Fruit fly (Drosophila melanogaster) whole organism, embryonic: ENCODE results near the gene CG18747.
A peak's percentile ranks its signal among the peaks of the same experiment; 100 is the strongest.

Experiments
- CG10321 ChIP-seq: fragments of 200-800 bp; sonication (Bioruptor generic); IDR thresholded peaks from 2 replicates; pipeline ENCODE4 v1.3.6; 2022; ENCODE audit warnings: missing biosample characterization, missing genetic modification characterization
- CG11398 ChIP-seq: fragments of 200-800 bp; sonication (Bioruptor generic); optimal IDR thresholded peaks from 2 replicates; lab custom pipeline; 2016; ENCODE audit warnings: missing biosample characterization, missing genetic modification characterization
- CG1233 ChIP-seq: fragments of 200-800 bp; sonication (Bioruptor generic); optimal IDR thresholded peaks from 4 replicates; lab custom pipeline; 2018; ENCODE audit warnings: missing biosample characterization, mild to moderate bottlenecking, missing genetic modification characterization
- CG13775 ChIP-seq: fragments of 200-800 bp; sonication (Bioruptor generic); optimal IDR thresholded peaks from 3 replicates; lab custom pipeline; 2017; ENCODE audit warnings: missing biosample characterization, mild to moderate bottlenecking, missing genetic modification characterization
- CG2129 ChIP-seq: fragments of 200-800 bp; sonication (Bioruptor generic); IDR thresholded peaks from 2 replicates; pipeline ENCODE4 v1.3.6; 2022; ENCODE audit warnings: missing biosample characterization, missing genetic modification characterization; ENCODE audit not compliant: partially characterized antibody
- CG2875 ChIP-seq: fragments of 200-800 bp; sonication (Bioruptor generic); optimal IDR thresholded peaks from 2 replicates; lab custom pipeline; 2017; ENCODE audit warnings: missing biosample characterization, mild to moderate bottlenecking, missing genetic modification characterization, missing genetic modification reagents
- CG3065 ChIP-seq: fragments of 200-800 bp; sonication (Bioruptor generic); optimal IDR thresholded peaks from 2 replicates; lab custom pipeline; 2016; ENCODE audit warnings: missing biosample characterization, missing genetic modification characterization
- CG31388 ChIP-seq: fragments of 200-800 bp; sonication (Bioruptor generic); optimal IDR thresholded peaks from 2 replicates; lab custom pipeline; 2016; ENCODE audit warnings: missing biosample characterization, missing genetic modification characterization
- CG31441 ChIP-seq: fragments of 200-800 bp; sonication (Bioruptor generic); IDR thresholded peaks from 2 replicates; pipeline ENCODE4 v1.3.6; 2022; ENCODE audit warnings: missing biosample characterization, missing genetic modification characterization
- CG32532 ChIP-seq: fragments of 200-800 bp; sonication (Bioruptor generic); IDR thresholded peaks from 2 replicates; pipeline ENCODE4 v1.3.6; 2022; ENCODE audit warnings: missing biosample characterization, missing genetic modification characterization
- CG34376 ChIP-seq: fragments of 200-800 bp; sonication (Bioruptor generic); optimal IDR thresholded peaks from 2 replicates; lab custom pipeline; 2018; ENCODE audit warnings: missing biosample characterization, mild to moderate bottlenecking, missing genetic modification characterization
- CG6654 ChIP-seq: fragments of 200-800 bp; sonication (Bioruptor generic); optimal IDR thresholded peaks from 2 replicates; lab custom pipeline; 2017; ENCODE audit warnings: missing biosample characterization, mild to moderate bottlenecking, missing genetic modification characterization
- CG7372 ChIP-seq: fragments of 200-800 bp; sonication (Bioruptor generic); IDR thresholded peaks from 2 replicates; pipeline ENCODE4 v1.3.6; 2022; ENCODE audit warnings: missing biosample characterization, missing genetic modification characterization
- CG7928 ChIP-seq: fragments of 200-800 bp; sonication (Bioruptor generic); optimal IDR thresholded peaks from 2 replicates; lab custom pipeline; 2017; ENCODE audit warnings: missing biosample characterization, mild to moderate bottlenecking, missing genetic modification characterization
- CG9437 ChIP-seq: fragments of 200-800 bp; sonication (Bioruptor generic); optimal IDR thresholded peaks from 2 replicates; lab custom pipeline; 2018; ENCODE audit warnings: missing biosample characterization, mild to moderate bottlenecking, missing genetic modification characterization
- CG9609 ChIP-seq: fragments of 200-800 bp; sonication (Bioruptor generic); optimal IDR thresholded peaks from 3 replicates; lab custom pipeline; 2016; ENCODE audit warnings: missing biosample characterization, missing genetic modification characterization
- CG9727 ChIP-seq: fragments of 200-800 bp; sonication (Bioruptor generic); optimal IDR thresholded peaks from 3 replicates; lab custom pipeline; 2017; ENCODE audit warnings: missing biosample characterization, mild to moderate bottlenecking, missing genetic modification characterization
- Myb ChIP-seq: fragments of 200-800 bp; sonication (Bioruptor generic); optimal IDR thresholded peaks from 2 replicates; lab custom pipeline; 2016; ENCODE audit warnings: missing biosample characterization, missing genetic modification characterization
- Opbp ChIP-seq: fragments of 200-800 bp; sonication (Bioruptor generic); IDR thresholded peaks from 3 replicates; pipeline ENCODE4 v1.3.6; 2022; ENCODE audit warnings: missing biosample characterization, missing genetic modification characterization; ENCODE audit not compliant: partially characterized antibody
- ap ChIP-seq: fragments of 200-800 bp; sonication (Bioruptor generic); IDR thresholded peaks from 2 replicates; pipeline ENCODE4 v1.3.6; 2022; ENCODE audit warnings: missing biosample characterization, missing genetic modification characterization
- bigmax ChIP-seq: fragments of 200-800 bp; sonication (Bioruptor generic); optimal IDR thresholded peaks from 2 replicates; lab custom pipeline; 2018; ENCODE audit warnings: missing biosample characterization, mild to moderate bottlenecking, missing genetic modification characterization
- cad ChIP-seq: fragments of >200 bp; optimal IDR thresholded peaks from 2 replicates; lab custom pipeline; 2017; ENCODE audit warnings: missing biosample characterization, missing genetic modification characterization
- chinmo ChIP-seq: fragments of 200-800 bp; sonication (Bioruptor generic); IDR thresholded peaks from 4 replicates; pipeline ENCODE4 v1.3.6; 2022; ENCODE audit warnings: missing biosample characterization, missing genetic modification characterization; ENCODE audit not compliant: partially characterized antibody
- ci ChIP-seq: fragments of 200-800 bp; sonication (Bioruptor generic); IDR thresholded peaks from 3 replicates; pipeline ENCODE4 v1.3.6; 2022; ENCODE audit warnings: missing biosample characterization, missing genetic modification characterization
- dimm ChIP-seq: fragments of 200-800 bp; sonication (Bioruptor generic); IDR thresholded peaks from 2 replicates; pipeline ENCODE4 v1.3.6; 2022; ENCODE audit warnings: missing biosample characterization, missing genetic modification characterization
- ems ChIP-seq: fragments of 200-800 bp; sonication (Bioruptor generic); optimal IDR thresholded peaks from 3 replicates; lab custom pipeline; 2016; ENCODE audit warnings: missing biosample characterization, missing genetic modification characterization
- ftz-f1 ChIP-seq: fragments of 200-800 bp; sonication (Bioruptor generic); optimal IDR thresholded peaks from 2 replicates; lab custom pipeline; 2016; ENCODE audit warnings: missing biosample characterization, missing genetic modification characterization
- gce ChIP-seq: fragments of 200-800 bp; sonication (Bioruptor generic); IDR thresholded peaks from 3 replicates; pipeline ENCODE4 v1.3.6; 2022; ENCODE audit warnings: missing biosample characterization, missing genetic modification characterization
- gfzf ChIP-seq: fragments of 200-800 bp; sonication (Bioruptor generic); optimal IDR thresholded peaks from 2 replicates; lab custom pipeline; 2016; ENCODE audit warnings: missing biosample characterization, mild to moderate bottlenecking, missing genetic modification characterization, moderate library complexity
- gt ChIP-seq: fragments of 200-800 bp; sonication (Bioruptor generic); IDR thresholded peaks from 2 replicates; pipeline ENCODE4 v1.3.6; 2022; ENCODE audit warnings: missing biosample characterization, missing genetic modification characterization
- luna ChIP-seq: fragments of 200-800 bp; sonication (Bioruptor generic); optimal IDR thresholded peaks from 2 replicates; lab custom pipeline; 2016; ENCODE audit warnings: missing biosample characterization, missing genetic modification characterization
- pfk ChIP-seq: fragments of 200-800 bp; sonication (Bioruptor generic); optimal IDR thresholded peaks from 2 replicates; lab custom pipeline; 2018; ENCODE audit warnings: missing biosample characterization, mild to moderate bottlenecking, missing genetic modification characterization, moderate library complexity
- slou ChIP-seq: fragments of 200-800 bp; sonication (Bioruptor generic); optimal IDR thresholded peaks from 3 replicates; lab custom pipeline; 2016; ENCODE audit warnings: missing biosample characterization, missing genetic modification characterization
- slp2 ChIP-seq: fragments of 200-800 bp; sonication (Bioruptor generic); optimal IDR thresholded peaks from 2 replicates; lab custom pipeline; 2016; ENCODE audit warnings: missing biosample characterization, missing genetic modification characterization
- stwl ChIP-seq: fragments of 200-800 bp; sonication (Bioruptor generic); optimal IDR thresholded peaks from 3 replicates; lab custom pipeline; 2018; ENCODE audit warnings: missing biosample characterization, mild to moderate bottlenecking, missing genetic modification characterization, moderate library complexity
- tna ChIP-seq: fragments of 200-800 bp; sonication (Bioruptor generic); IDR thresholded peaks from 2 replicates; pipeline ENCODE4 v1.3.6; 2022; ENCODE audit warnings: missing biosample characterization, missing genetic modification characterization; ENCODE audit not compliant: partially characterized antibody
- tx ChIP-seq: fragments of 200-800 bp; sonication (Bioruptor generic); optimal IDR thresholded peaks from 2 replicates; lab custom pipeline; 2016; ENCODE audit warnings: missing biosample characterization, missing genetic modification characterization
- wdn ChIP-seq: fragments of 200-800 bp; sonication (Bioruptor generic); IDR thresholded peaks from 2 replicates; pipeline ENCODE4 v1.3.6; 2022; ENCODE audit warnings: missing biosample characterization, missing genetic modification characterization

CG18747 gene

dm6 chr3R:7779620-7780019 is 3.6 kb downstream of the CG18747 start (continued):
- TF ChIP-seq gce (GFP tag; lab: Robert Waterston, UW) (peak; percentile 78; the same call in 2 of the 3 replicates), CG32532 (GFP tag; lab: Robert Waterston, UW) (peak; percentile 48; the same call in 1 of the 2 replicates), dimm (GFP tag; lab: Robert Waterston, UW) (no peak), CG11398 (no peak), CG2875 (GFP tag; lab: Kevin White, UChicago) (peak; percentile 61), CG2129 (no peak), bigmax (no peak), CG9609 (no peak), CG9437 (GFP tag; lab: Kevin White, UChicago) (peak; percentile 78), CG31441 (GFP tag; lab: Robert Waterston, UW) (no peak), CG13775 (GFP tag; lab: Kevin White, UChicago) (no peak), stwl (tag; lab: Kevin White, UChicago) (peak; percentile 57), tx (GFP tag; lab: Kevin White, UChicago) (no peak), gt (GFP tag; lab: Robert Waterston, UW) (no peak), ftz-f1 (GFP tag; lab: Kevin White, UChicago) (no peak), CG1233 (GFP tag; lab: Kevin White, UChicago) (peak; percentile 57), tna (GFP tag; lab: Robert Waterston, UW) (no peak), cad (GFP tag; lab: Kevin White, UChicago) (no peak), ci (GFP tag; lab: Robert Waterston, UW) (peak; percentile 84)

- no peak for TF ChIP-seq ap (GFP tag; lab: Robert Waterston, UW)
- no peak for TF ChIP-seq CG9727 (GFP tag; lab: Kevin White, UChicago)
- no peak for TF ChIP-seq ems
- TF ChIP-seq CG6654 (GFP tag; lab: Kevin White, UChicago): no peak
- no peak for TF ChIP-seq CG7928 (GFP tag; lab: Kevin White, UChicago)
- TF ChIP-seq CG7372 (GFP tag; lab: Robert Waterston, UW): no peak
- no peak for TF ChIP-seq Myb (GFP tag; lab: Kevin White, UChicago)
- no peak for TF ChIP-seq Opbp (GFP tag; lab: Robert Waterston, UW)
Measured at dm6 chr3R:7771656-7772055, 11.6 kb downstream of the CG18747 start, which contains the start of gene CG11286. Gene CG11286 (minus strand): TSS chr3R:7771756.

DNA sequence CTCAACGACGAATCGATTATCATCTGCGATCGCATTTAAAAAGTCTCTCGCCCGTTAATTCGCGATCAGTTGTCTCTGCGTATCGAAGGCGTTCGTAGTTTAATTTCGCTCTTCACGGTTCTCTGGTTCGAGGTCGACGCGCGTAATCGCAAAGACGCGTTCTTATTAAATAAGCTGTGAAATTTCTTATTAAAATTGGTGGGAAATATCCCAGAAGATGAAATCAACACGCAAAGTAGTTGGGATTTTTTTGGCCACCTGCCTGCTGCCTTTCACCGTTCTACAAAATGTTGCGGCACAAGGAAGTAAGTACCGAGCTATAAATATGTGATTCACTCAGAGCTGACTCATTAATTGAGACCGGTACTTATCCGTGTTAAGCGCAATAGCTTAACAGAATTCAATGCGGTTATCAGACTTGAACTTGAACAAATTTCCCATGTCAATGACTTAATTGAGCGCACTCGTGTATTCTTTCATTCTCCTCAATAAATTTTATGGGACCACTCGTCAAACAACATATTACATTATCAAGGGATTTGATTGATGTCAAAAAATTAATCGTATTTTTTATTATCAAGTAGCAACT is 22.2 kb downstream of the CG18747 start:
- no peak for TF ChIP-seq slou (GFP tag; lab: Kevin White, UChicago)
- 0 out of 4 replicates have a peak, but pooled peaks have one; percentile 42 for TF ChIP-seq chinmo (GFP tag; lab: Robert Waterston, UW)
- TF ChIP-seq CG34376 (GFP tag; lab: Kevin White, UChicago): peak; percentile 22
- no peak for TF ChIP-seq CG3065 (GFP tag; lab: Kevin White, UChicago)
- no peak for TF ChIP-seq luna (GFP tag; lab: Kevin White, UChicago)

DNA sequence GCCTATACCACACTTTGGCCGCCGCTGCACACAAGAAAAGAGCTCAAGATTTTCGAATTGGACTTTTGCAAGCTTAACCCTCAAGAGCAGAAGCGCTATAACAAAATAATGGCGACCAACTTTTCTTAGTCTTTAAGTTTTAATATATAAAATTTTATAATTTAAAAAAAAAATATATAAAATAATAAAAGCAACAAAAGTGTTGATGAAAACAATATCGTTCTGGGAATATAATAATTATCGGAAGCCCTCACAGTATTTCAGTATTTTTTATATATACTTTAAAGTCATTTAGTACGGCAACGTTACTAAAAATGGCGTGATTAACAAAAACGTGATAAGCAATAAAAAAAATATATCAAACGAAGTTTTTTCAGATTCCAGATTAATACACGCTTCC is 23.8 kb downstream of the CG18747 start, which contains the start of gene Sp7:
TSS of gene Sp7 (plus strand) at position 301 of the 400 bp plus-strand sequence.
- TF ChIP-seq CG31388 (GFP tag; lab: Kevin White, UChicago) (no peak), CG10321 (GFP tag; lab: Robert Waterston, UW) (no peak), slp2 (no peak), wdn (GFP tag; lab: Robert Waterston, UW) (no peak), pfk (GFP tag; lab: Kevin White, UChicago) (no peak), gfzf (GFP tag; lab: Kevin White, UChicago) (no peak)
